Worm (Caenorhabditis elegans) whole organism, L1 larva: ENCODE measurements around the gene C36B7.4.
A peak's percentile ranks its signal among the peaks of the same experiment; 100 is the strongest.

Source experiments
- C34B4.2 ChIP-seq: sonication (generic microtip); optimal IDR thresholded peaks from 2 replicates; lab custom pipeline; 2017; ENCODE audit warnings: mild to moderate bottlenecking, missing genetic modification characterization, missing compliant biosample characterization
- F16B12.6 ChIP-seq: fragments of 150-350 bp; optimal IDR thresholded peaks from 2 replicates; lab custom pipeline; 2014; ENCODE audit warnings: missing biosample characterization, missing genetic modification characterization
- aly-2 ChIP-seq: fragments of 150-350 bp; optimal IDR thresholded peaks from 2 replicates; lab custom pipeline; 2014; ENCODE audit warnings: missing biosample characterization, missing genetic modification characterization
- blmp-1 ChIP-seq: fragments of 150-350 bp; optimal IDR thresholded peaks from 2 replicates; lab custom pipeline; 2014; ENCODE audit warnings: missing biosample characterization, missing genetic modification characterization
- ceh-8 ChIP-seq: fragments of 200-800 bp; sonication (Bioruptor generic); optimal IDR thresholded peaks from 2 replicates; lab custom pipeline; 2018; ENCODE audit warnings: mild to moderate bottlenecking, missing genetic modification characterization, moderate library complexity, missing compliant biosample characterization
- ceh-90 ChIP-seq: sonication (generic microtip); optimal IDR thresholded peaks from 2 replicates; lab custom pipeline; 2016; ENCODE audit warnings: missing genetic modification characterization, missing compliant biosample characterization
- dpl-1 ChIP-seq, 3 experiments: fragments of 150-350 bp in 2 of 3; sonication (generic microtip) in 1 of 3; optimal IDR thresholded peaks; 2 replicates each; lab custom pipeline; 2014 to 2017; ENCODE audit warnings: missing biosample characterization in 3 of 3, missing genetic modification characterization in 3 of 3, missing genetic modification reagents in 3 of 3
- efl-1 ChIP-seq, 4 experiments: fragments of 150-350 bp; optimal IDR thresholded peaks in 3 of 4; peaks in 1 of 4; 1 replicate in 1 of 4; 2 replicates in 3 of 4; lab custom pipeline; 2014; ENCODE audit warnings: missing biosample characterization in 2 of 4, missing genetic modification characterization in 2 of 4, missing genetic modification reagents in 2 of 4
- efl-3 ChIP-seq: fragments of 200-800 bp; sonication (Bioruptor generic); optimal IDR thresholded peaks from 2 replicates; lab custom pipeline; 2018; ENCODE audit warnings: mild to moderate bottlenecking, missing genetic modification characterization, missing compliant biosample characterization
- egl-13 ChIP-seq: sonication (generic microtip); optimal IDR thresholded peaks from 2 replicates; lab custom pipeline; 2016; ENCODE audit warnings: missing genotype, missing genetic modification reagents, missing genetic modification characterization, missing compliant biosample characterization
- egl-27 ChIP-seq, 2 experiments: fragments of 150-350 bp in 1 of 2; sonication (generic microtip); optimal IDR thresholded peaks; 3 replicates each; lab custom pipeline; 2017 to 2018; ENCODE audit warnings: missing biosample characterization in 2 of 2, missing genetic modification characterization in 2 of 2, missing genetic modification reagents in 2 of 2
- elt-2 ChIP-seq: sonication (generic microtip); optimal IDR thresholded peaks from 2 replicates; lab custom pipeline; 2016; ENCODE audit warnings: missing genetic modification characterization, mild to moderate bottlenecking, inconsistent platforms, missing compliant biosample characterization, missing genetic modification reagents
- elt-3 ChIP-seq, 6 experiments: fragments of 150-350 bp in 1 of 6; sonication (generic microtip); optimal IDR thresholded peaks; 2 replicates each; lab custom pipeline; 2017 to 2018; ENCODE audit warnings: missing biosample characterization in 6 of 6, missing genetic modification characterization in 6 of 6, inconsistent platforms in 1 of 6
- ets-5 ChIP-seq: fragments of 200-800 bp; sonication (Bioruptor generic); IDR thresholded peaks from 2 replicates; pipeline ENCODE4 v1.3.6; 2022; ENCODE audit warnings: missing genetic modification characterization, missing compliant biosample characterization
- fkh-10 ChIP-seq: sonication (generic microtip); optimal IDR thresholded peaks from 2 replicates; lab custom pipeline; 2017; ENCODE audit warnings: missing biosample characterization, missing genetic modification reagents, missing genetic modification characterization
- fkh-4 ChIP-seq: sonication (generic microtip); optimal IDR thresholded peaks from 2 replicates; lab custom pipeline; 2016; ENCODE audit warnings: missing compliant biosample characterization, missing genetic modification characterization, borderline replicate concordance
- fos-1 ChIP-seq: fragments of 150-350 bp; optimal IDR thresholded peaks from 2 replicates; lab custom pipeline; 2014; ENCODE audit warnings: missing biosample characterization, missing genetic modification characterization
- grh-1 ChIP-seq: fragments of 200-800 bp; sonication (Bioruptor generic); IDR thresholded peaks from 2 replicates; pipeline ENCODE4 v1.3.6; 2022; ENCODE audit warnings: missing genetic modification reagents, missing genetic modification characterization, missing compliant biosample characterization
- irx-1 ChIP-seq: sonication (generic microtip); optimal IDR thresholded peaks from 2 replicates; lab custom pipeline; 2016; ENCODE audit warnings: missing genetic modification characterization, missing compliant biosample characterization
- isw-1 ChIP-seq: fragments of 200-800 bp; sonication (Bioruptor generic); IDR thresholded peaks from 2 replicates; pipeline ENCODE4 v1.3.6; 2022; ENCODE audit warnings: missing genetic modification characterization, missing compliant biosample characterization
- jun-1 ChIP-seq: fragments of 150-350 bp; optimal IDR thresholded peaks from 2 replicates; lab custom pipeline; 2014; ENCODE audit warnings: missing biosample characterization, missing genetic modification reagents, missing genetic modification characterization
- lin-14 ChIP-seq: fragments of 200-800 bp; sonication (Bioruptor generic); optimal IDR thresholded peaks from 2 replicates; lab custom pipeline; 2018; ENCODE audit warnings: mild to moderate bottlenecking, missing genetic modification characterization, moderate library complexity, missing compliant biosample characterization
- lin-15B ChIP-seq: fragments of 150-350 bp; sonication (generic microtip); optimal IDR thresholded peaks from 3 replicates; lab custom pipeline; 2014; ENCODE audit warnings: missing biosample characterization, missing genetic modification characterization
- lin-35 ChIP-seq, 2 experiments: fragments of 150-350 bp; optimal IDR thresholded peaks; 2 replicates each; lab custom pipeline; 2014; ENCODE audit warnings: missing biosample characterization in 2 of 2, missing genetic modification characterization in 2 of 2, missing genetic modification reagents in 2 of 2
- lin-39 ChIP-seq: fragments of 150-350 bp; optimal IDR thresholded peaks from 2 replicates; lab custom pipeline; 2014; ENCODE audit warnings: missing biosample characterization, missing genetic modification reagents, missing genetic modification characterization
- lir-3 ChIP-seq: sonication (generic microtip); optimal IDR thresholded peaks from 2 replicates; lab custom pipeline; 2016; ENCODE audit warnings: mild to moderate bottlenecking, missing genetic modification characterization, moderate library complexity, missing compliant biosample characterization; ENCODE audit not compliant: poor library complexity
- mef-2 ChIP-seq: fragments of 150-350 bp; optimal IDR thresholded peaks from 2 replicates; lab custom pipeline; 2014; ENCODE audit warnings: missing biosample characterization, missing genetic modification characterization
- nhr-11 ChIP-seq: fragments of 150-350 bp; optimal IDR thresholded peaks from 2 replicates; lab custom pipeline; 2014; ENCODE audit warnings: missing biosample characterization, missing genetic modification characterization
- nhr-237 ChIP-seq: fragments of 150-350 bp; optimal IDR thresholded peaks from 2 replicates; lab custom pipeline; 2014; ENCODE audit warnings: missing biosample characterization, missing genetic modification characterization
- nhr-28 ChIP-seq: fragments of 150-350 bp; optimal IDR thresholded peaks from 2 replicates; lab custom pipeline; 2014; ENCODE audit warnings: missing biosample characterization, missing genetic modification characterization
- nhr-71 ChIP-seq: sonication (generic microtip); optimal IDR thresholded peaks from 2 replicates; lab custom pipeline; 2016; ENCODE audit warnings: mild to moderate bottlenecking, missing genetic modification characterization, moderate library complexity, missing compliant biosample characterization
- nhr-77 ChIP-seq: fragments of 150-350 bp; optimal IDR thresholded peaks from 2 replicates; lab custom pipeline; 2014; ENCODE audit warnings: missing biosample characterization, missing genetic modification characterization
- nhr-84 ChIP-seq: sonication (generic microtip); optimal IDR thresholded peaks from 2 replicates; lab custom pipeline; 2017; ENCODE audit warnings: missing biosample characterization, missing genetic modification characterization
- pax-3 ChIP-seq: fragments of 200-800 bp; sonication (Bioruptor generic); optimal IDR thresholded peaks from 2 replicates; lab custom pipeline; 2018; ENCODE audit warnings: mild to moderate bottlenecking, missing genetic modification characterization, moderate library complexity, missing compliant biosample characterization
- pqm-1 ChIP-seq: sonication (generic microtip); optimal IDR thresholded peaks from 3 replicates; lab custom pipeline; 2017; ENCODE audit warnings: missing biosample characterization, missing genetic modification characterization
- rnt-1 ChIP-seq: sonication (generic microtip); optimal IDR thresholded peaks from 2 replicates; lab custom pipeline; 2016; ENCODE audit warnings: mild to moderate bottlenecking, missing genetic modification characterization, moderate library complexity, missing compliant biosample characterization
- snpc-4 ChIP-seq: fragments of 150-350 bp; optimal IDR thresholded peaks from 2 replicates; lab custom pipeline; 2014; ENCODE audit warnings: missing biosample characterization, missing genetic modification characterization
- snu-23 ChIP-seq: sonication (generic microtip); optimal IDR thresholded peaks from 2 replicates; lab custom pipeline; 2016; ENCODE audit warnings: missing genetic modification characterization, missing compliant biosample characterization
- sox-4 ChIP-seq: sonication (generic microtip); optimal IDR thresholded peaks from 2 replicates; lab custom pipeline; 2016; ENCODE audit warnings: missing genetic modification characterization, missing compliant biosample characterization
- sptf-1 ChIP-seq: fragments of 150-350 bp; optimal IDR thresholded peaks from 2 replicates; lab custom pipeline; 2014; ENCODE audit warnings: missing biosample characterization, missing genetic modification characterization
- tlp-1 ChIP-seq: fragments of 150-350 bp; optimal IDR thresholded peaks from 2 replicates; lab custom pipeline; 2014; ENCODE audit warnings: missing biosample characterization, missing genetic modification characterization
- unc-130 ChIP-seq: fragments of 150-350 bp; optimal IDR thresholded peaks from 2 replicates; lab custom pipeline; 2017; ENCODE audit warnings: missing biosample characterization, missing genetic modification characterization, inconsistent platforms
- unc-62 ChIP-seq: fragments of 150-350 bp; optimal IDR thresholded peaks from 2 replicates; lab custom pipeline; 2014; ENCODE audit warnings: missing biosample characterization, missing genetic modification reagents, missing genetic modification characterization
- unc-86 ChIP-seq: sonication (generic microtip); optimal IDR thresholded peaks from 2 replicates; lab custom pipeline; 2016; ENCODE audit warnings: missing genetic modification characterization, missing compliant biosample characterization
- unc-98 ChIP-seq: fragments of 200-800 bp; sonication (Bioruptor generic); IDR thresholded peaks from 2 replicates; pipeline ENCODE4 v1.3.6; 2022; ENCODE audit warnings: missing genetic modification characterization, missing compliant biosample characterization
- xbp-1 ChIP-seq: sonication (generic microtip); optimal IDR thresholded peaks from 2 replicates; lab custom pipeline; 2016; ENCODE audit warnings: missing genetic modification characterization, missing compliant biosample characterization

Gene C36B7.4

ce11 chrX:7085067-7085466, 745 bp downstream of the C36B7.4 start, which contains the start of gene Y1B5A.1:
Gene Y1B5A.1 (plus strand): TSS chrX:7085367.
- TF ChIP-seq nhr-77 (tag; lab: Kevin White, UChicago) (no peak), lin-15B (no peak), elt-3 (tag; optimal IDR thresholded peaks at IDR 0.05; lab: Kevin White, UChicago) (no peak), elt-2 (no peak), dpl-1 (GFP tag; optimal IDR thresholded peaks at IDR 0.05; lab: Kevin White, UChicago) (no peak), tlp-1 (no peak), unc-98 (no peak), F16B12.6 (tag; lab: Kevin White, UChicago) (no peak)

DNA sequence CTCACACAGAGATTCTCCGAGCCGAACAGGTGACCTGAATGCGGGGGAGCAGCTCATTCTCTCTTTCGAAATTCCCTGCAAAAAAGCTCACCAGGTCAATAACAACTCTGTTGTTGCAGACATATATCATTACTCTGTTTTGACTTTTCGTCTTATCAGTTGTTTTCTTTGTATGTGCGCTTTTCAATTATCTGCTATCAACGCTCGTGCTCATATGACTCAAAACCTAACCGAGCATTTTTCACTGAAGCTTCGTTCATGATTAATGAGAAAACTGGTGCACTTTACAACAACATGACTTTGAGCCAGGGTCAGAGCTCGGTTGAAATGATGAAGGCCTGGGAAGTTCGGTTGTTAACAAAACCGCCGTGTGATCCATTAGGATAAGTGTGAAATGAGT, 9.3 kb downstream of the C36B7.4 start:
- no peak for TF ChIP-seq pax-3 (tag; lab: Kevin White, UChicago)
- TF ChIP-seq xbp-1 (tag; lab: Kevin White, UChicago): peak; percentile 34
- TF ChIP-seq lin-14 (GFP tag; lab: Kevin White, UChicago): peak; percentile 83
- no peak for TF ChIP-seq unc-130 (tag; lab: Kevin White, UChicago)
- TF ChIP-seq irx-1 (tag; lab: Kevin White, UChicago): no peak
- peak; percentile 54 for TF ChIP-seq nhr-71
- TF ChIP-seq egl-13: no peak
- no peak for TF ChIP-seq ceh-8 (GFP tag; lab: Kevin White, UChicago)
- TF ChIP-seq rnt-1: peak; percentile 57
- TF ChIP-seq tlp-1: no peak
- no peak for TF ChIP-seq nhr-28 (tag; lab: Kevin White, UChicago)
- TF ChIP-seq lin-39: peak; percentile 80
- TF ChIP-seq fos-1 (tag; lab: Kevin White, UChicago): no peak
- no peak for TF ChIP-seq efl-3
- no peak for TF ChIP-seq unc-98
- no peak for TF ChIP-seq nhr-11 (tag; lab: Kevin White, UChicago)
- TF ChIP-seq elt-3 (tag; optimal IDR thresholded peaks at IDR 0.05; lab: Kevin White, UChicago): no peak
- no peak for TF ChIP-seq efl-1 (optimal IDR thresholded peaks at IDR 0.05; lab: Kevin White, UChicago)
- peak in 1 of 2 experiments; percentile 83 for TF ChIP-seq efl-1 (GFP tag; optimal IDR thresholded peaks at IDR 0.05 in 1 of 2; lab: Kevin White, UChicago)
- no peak for TF ChIP-seq fkh-4 (tag; lab: Kevin White, UChicago)
- TF ChIP-seq lin-15B: no peak
- no peak for TF ChIP-seq pqm-1 (tag; lab: Kevin White, UChicago)
- TF ChIP-seq nhr-84: no peak
- no peak for TF ChIP-seq aly-2
- TF ChIP-seq lin-35 (GFP tag; optimal IDR thresholded peaks at IDR 0.05; lab: Kevin White, UChicago): no peak
- TF ChIP-seq, all 84 proteins: peak for 6

ce11 chrX:7075250-7075649, 10.6 kb downstream of the C36B7.4 start, which contains the start of gene B0403.6:
Gene B0403.6 (minus strand): TSS chrX:7075350.
- TF ChIP-seq lin-14 (GFP tag; lab: Kevin White, UChicago): peak; percentile 23
- no peak for TF ChIP-seq unc-86 (tag; lab: Kevin White, UChicago)
- no peak for TF ChIP-seq ceh-90

DNA sequence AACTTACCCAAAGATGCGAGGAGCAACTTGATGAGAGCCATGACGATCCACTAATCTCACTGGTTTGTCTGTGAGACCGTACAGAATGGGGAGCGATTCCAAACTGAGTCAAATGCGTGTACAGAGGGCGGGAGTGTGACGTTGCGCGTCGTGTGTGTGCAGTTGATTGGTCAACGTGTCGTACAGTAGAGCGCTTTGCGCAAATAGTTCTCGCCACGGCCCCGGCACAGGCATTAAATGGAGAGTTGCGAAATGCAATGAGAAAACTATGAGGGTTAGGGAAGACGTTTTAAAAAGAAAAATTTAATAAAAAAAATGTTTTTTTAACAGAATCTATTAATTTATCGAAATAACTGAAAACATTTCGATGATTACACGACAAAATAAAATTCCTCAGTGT, 17.4 kb downstream of the C36B7.4 start, which contains the start of gene pdi-6:
pdi-6 (minus strand) TSS at position 164 of the 400 bp plus-strand sequence.
- TF ChIP-seq fkh-10 (GFP tag; lab: Kevin White, UChicago) (peak; percentile 13), mef-2 (tag; lab: Kevin White, UChicago) (peak; percentile 15), lin-35 (GFP tag; optimal IDR thresholded peaks at IDR 0.05; lab: Kevin White, UChicago) (peak; percentile 70 to 89), unc-130 (tag; lab: Kevin White, UChicago) (peak; percentile 58), C34B4.2 (tag; lab: Kevin White, UChicago) (no peak), grh-1 (peak; percentile 89), aly-2 (no peak), blmp-1 (tag; lab: Kevin White, UChicago) (peak; percentile 81), nhr-237 (peak; percentile 70), egl-27 (tag; optimal IDR thresholded peaks at IDR 0.05; lab: Kevin White, UChicago) (peak in 1 of 2 experiments; percentile 75), unc-86 (tag; lab: Kevin White, UChicago) (peak; percentile 54), xbp-1 (tag; lab: Kevin White, UChicago) (peak; percentile 100), snpc-4 (peak; percentile 70), efl-1 (optimal IDR thresholded peaks at IDR 0.05; lab: Kevin White, UChicago) (peak; percentile 76 to 78), efl-1 (GFP tag; optimal IDR thresholded peaks at IDR 0.05 in 1 of 2; lab: Kevin White, UChicago) (peak; percentile 65 to 97), sox-4 (tag; lab: Kevin White, UChicago) (no peak), ets-5 (GFP tag; lab: Robert Waterston, UW) (no peak), isw-1 (GFP tag; lab: Robert Waterston, UW) (peak; percentile 81), dpl-1 (GFP tag; optimal IDR thresholded peaks at IDR 0.05; lab: Kevin White, UChicago) (peak; percentile 67 to 78 (median 76)), jun-1 (peak; percentile 89), rnt-1 (peak; percentile 96), lir-3 (tag; lab: Kevin White, UChicago) (peak; percentile 90), F16B12.6 (tag; lab: Kevin White, UChicago) (peak; percentile 64), egl-13 (peak; percentile 78), sptf-1 (tag; lab: Kevin White, UChicago) (no peak), snu-23 (peak; percentile 90), unc-62 (no peak)
